Worm (Caenorhabditis elegans) whole organism, midembryonic: Measurements from ENCODE around the gene T05H4.11.

Experiments used
- T22C8.4 ChIP-seq: fragments of 200-800 bp; sonication (Bioruptor generic); IDR thresholded peaks from 2 replicates; pipeline ENCODE4 v1.3.6; 2022; ENCODE audit warnings: missing genetic modification characterization, missing compliant biosample characterization
- cog-1 ChIP-seq: sonication (generic microtip); optimal IDR thresholded peaks from 2 replicates; lab custom pipeline; 2016; ENCODE audit warnings: missing genetic modification characterization, missing compliant biosample characterization
- flt-1 ChIP-seq: fragments of 200-800 bp; sonication (Bioruptor generic); IDR thresholded peaks from 2 replicates; pipeline ENCODE4 v1.3.6; 2022; ENCODE audit warnings: missing genetic modification characterization, missing compliant biosample characterization
- klf-2 ChIP-seq: fragments of 200-800 bp; sonication (Bioruptor generic); conservative IDR thresholded peaks from 2 replicates; pipeline ENCODE4 v1.3.6; 2022; ENCODE audit warnings: missing genetic modification reagents, missing genetic modification characterization, missing compliant biosample characterization
- med-1 ChIP-seq: sonication (generic microtip); optimal IDR thresholded peaks from 2 replicates; lab custom pipeline; 2017; ENCODE audit warnings: missing genetic modification characterization, mild to moderate bottlenecking, missing compliant biosample characterization, antibody characterized with exemption, missing genetic modification reagents; ENCODE audit not compliant: insufficient read depth
- ref-1 ChIP-seq: fragments of 200-800 bp; sonication (Bioruptor generic); conservative IDR thresholded peaks from 2 replicates; pipeline ENCODE4 v1.3.6; 2022; ENCODE audit warnings: missing genetic modification reagents, missing genetic modification characterization, missing compliant biosample characterization
- tab-1 ChIP-seq: fragments of 200-800 bp; sonication (Bioruptor generic); IDR thresholded peaks from 2 replicates; pipeline ENCODE4 v1.3.6; 2022; ENCODE audit warnings: missing genetic modification characterization, missing compliant biosample characterization
- ztf-23 ChIP-seq: fragments of 200-800 bp; sonication (Bioruptor generic); IDR thresholded peaks from 2 replicates; pipeline ENCODE4 v1.3.6; 2022; ENCODE audit warnings: missing genetic modification reagents, missing genetic modification characterization, missing compliant biosample characterization
- ztf-29 ChIP-seq: fragments of 200-800 bp; sonication (Bioruptor generic); IDR thresholded peaks from 2 replicates; pipeline ENCODE4 v1.3.6; 2022; ENCODE audit warnings: missing genetic modification reagents, missing genetic modification characterization, missing compliant biosample characterization

Gene T05H4.11

DNA sequence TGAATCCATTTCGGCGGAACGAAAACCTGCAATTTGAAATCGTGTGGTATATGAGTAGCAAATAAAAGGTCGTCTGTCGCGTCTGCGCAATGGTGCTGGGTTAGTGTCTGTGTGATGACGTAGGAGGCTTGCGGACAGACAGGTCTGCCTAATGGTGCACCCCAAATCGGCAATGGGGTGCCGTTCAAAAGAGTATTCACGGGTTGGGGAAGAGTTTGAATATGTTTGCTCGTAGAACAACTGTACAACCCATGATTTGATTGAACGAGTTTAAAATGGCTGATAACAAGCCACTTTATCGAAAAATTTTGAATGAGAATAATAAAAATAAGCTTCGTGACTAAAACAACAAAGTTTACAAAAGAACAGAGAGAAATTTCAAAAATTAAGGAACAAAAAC is at the start of gene T05H4.11:
TSS of gene T05H4.11 (minus strand) at position 335 of the 400 bp plus-strand sequence.
- TF ChIP-seq flt-1 = 0 out of 2 replicates have a peak, but pooled peaks have one; percentile 31
- TF ChIP-seq ztf-23 = no peak

DNA sequence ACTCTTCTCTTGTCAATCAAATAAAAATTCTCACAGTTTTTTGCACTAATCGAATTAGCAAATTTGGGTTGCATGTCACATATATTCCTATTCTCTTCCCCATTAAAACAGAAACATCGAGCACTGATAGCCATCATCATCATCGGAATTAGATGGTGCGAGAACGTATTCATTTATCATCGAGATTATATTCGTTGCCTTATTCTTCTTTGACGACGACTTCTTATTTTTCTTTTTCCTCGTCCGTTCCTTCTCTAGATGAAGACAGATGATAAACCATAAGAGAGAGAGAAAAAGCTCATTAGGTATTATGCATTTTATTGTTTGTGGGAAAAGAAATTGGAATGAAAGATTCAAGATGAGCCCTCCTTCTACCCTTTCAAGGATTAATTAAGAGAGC is 45.1 kb upstream of the T05H4.11 start:
- TF ChIP-seq klf-2 (GFP tag; lab: Robert Waterston, UW) (no peak), T22C8.4 (GFP tag; lab: Robert Waterston, UW) (no peak), ztf-23 (no peak), tab-1 (no peak), cog-1 (tag; lab: Kevin White, UChicago) (no peak), flt-1 (no peak), med-1 (GFP tag; lab: Kevin White, UChicago) (no peak), ztf-29 (GFP tag; lab: Robert Waterston, UW) (no peak), ref-1 (no peak)

DNA sequence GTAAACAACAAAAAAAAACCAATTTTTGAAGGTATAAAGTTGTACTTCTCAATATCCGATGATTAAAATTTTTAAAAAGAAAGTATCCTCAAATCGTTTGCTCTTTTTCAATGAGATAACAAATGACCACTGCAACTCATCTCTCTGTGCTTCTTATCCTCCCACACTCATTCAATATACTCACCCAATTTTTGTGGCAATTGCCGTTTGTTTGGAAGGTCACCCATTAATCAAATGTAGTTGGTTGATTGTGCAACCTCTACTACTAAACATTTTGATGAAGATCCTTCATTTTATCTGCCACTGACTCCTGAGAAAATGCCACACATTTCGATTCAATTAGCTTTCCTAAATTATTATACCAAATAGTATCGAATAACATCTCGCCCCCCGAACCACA is 41.6 kb upstream of the T05H4.11 start:
- TF ChIP-seq cog-1 (tag; lab: Kevin White, UChicago) (no peak), ztf-23 (no peak), T22C8.4 (GFP tag; lab: Robert Waterston, UW) (no peak), med-1 (GFP tag; lab: Kevin White, UChicago) (no peak), ref-1 (no peak), tab-1 (no peak), ztf-29 (GFP tag; lab: Robert Waterston, UW) (no peak), flt-1 (no peak), klf-2 (GFP tag; lab: Robert Waterston, UW) (no peak)

DNA sequence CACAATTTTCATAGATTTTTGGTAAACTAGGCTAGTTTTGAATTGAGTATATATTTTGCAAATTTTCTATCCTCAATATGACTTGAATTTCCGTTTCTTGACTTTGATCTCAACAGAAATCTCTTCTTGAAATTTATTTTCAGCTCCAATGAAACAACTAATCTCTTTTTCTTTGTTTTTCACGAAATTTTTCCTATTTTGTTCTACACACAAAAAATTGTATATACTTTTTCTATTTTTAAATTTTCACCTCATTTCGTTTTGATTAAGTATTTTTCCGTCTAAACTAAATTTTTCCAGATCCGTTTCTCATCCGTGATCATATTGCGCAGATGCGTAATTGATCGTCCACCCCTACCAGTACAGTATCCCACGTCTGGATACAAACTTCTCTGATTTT is 38.7 kb upstream of the T05H4.11 start, which contains the start of gene unc-83:
TSS of gene unc-83 (plus strand) at position 301 of the 400 bp plus-strand sequence.
- TF ChIP-seq med-1 (GFP tag; lab: Kevin White, UChicago) (no peak), T22C8.4 (GFP tag; lab: Robert Waterston, UW) (no peak), cog-1 (tag; lab: Kevin White, UChicago) (no peak), ztf-29 (GFP tag; lab: Robert Waterston, UW) (no peak), flt-1 (no peak), tab-1 (no peak), ref-1 (no peak), ztf-23 (no peak), klf-2 (GFP tag; lab: Robert Waterston, UW) (no peak)

DNA sequence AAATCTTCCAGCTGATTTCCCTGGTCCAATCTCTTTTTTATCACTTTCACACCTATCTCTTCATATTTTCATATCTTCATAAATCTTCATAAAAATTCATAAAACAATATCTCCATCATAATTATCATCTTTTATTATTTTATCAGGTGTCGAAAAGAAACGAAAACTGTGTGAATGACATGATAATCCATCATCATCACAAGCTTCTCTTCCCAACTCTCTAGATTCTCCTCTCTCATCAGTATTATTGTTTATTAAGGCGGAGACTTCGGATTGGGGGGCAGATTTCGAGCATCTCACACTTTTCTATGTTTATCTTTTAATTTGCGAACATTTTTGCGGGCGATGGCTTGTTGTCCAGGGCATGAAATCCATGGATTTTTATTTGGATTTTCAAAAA is 38.2 kb upstream of the T05H4.11 start:
- no peak for TF ChIP-seq flt-1
- TF ChIP-seq ztf-23 = no peak
- TF ChIP-seq klf-2 (GFP tag; lab: Robert Waterston, UW) = no peak
- TF ChIP-seq T22C8.4 (GFP tag; lab: Robert Waterston, UW) = no peak
- no peak for TF ChIP-seq cog-1 (tag; lab: Kevin White, UChicago)
- no peak for TF ChIP-seq ztf-29 (GFP tag; lab: Robert Waterston, UW)
- TF ChIP-seq tab-1 = no peak
- no peak for TF ChIP-seq ref-1
- no peak for TF ChIP-seq med-1 (GFP tag; lab: Kevin White, UChicago)

DNA sequence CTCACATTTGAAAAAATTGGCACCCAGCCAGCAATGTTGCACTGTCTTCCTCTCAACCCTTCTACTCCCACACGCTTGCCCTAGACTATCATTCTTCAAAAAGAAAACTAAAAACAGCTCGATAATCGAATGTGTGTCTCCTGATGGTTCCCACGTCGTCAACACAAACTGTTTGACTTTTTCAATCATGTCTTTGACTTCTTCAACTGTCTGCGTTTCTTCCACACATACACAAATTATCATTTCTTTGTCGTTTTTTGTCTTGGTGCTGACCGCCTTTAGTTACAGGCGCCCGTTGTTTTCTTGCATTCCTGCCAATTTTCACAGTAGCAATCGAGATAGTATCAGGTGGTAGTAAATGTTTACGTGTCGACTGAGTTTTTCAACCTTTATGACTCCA is 36.5 kb upstream of the T05H4.11 start:
- TF ChIP-seq ztf-23 = no peak
- no peak for TF ChIP-seq ref-1
- TF ChIP-seq flt-1 = no peak
- TF ChIP-seq klf-2 (GFP tag; lab: Robert Waterston, UW) = no peak
- TF ChIP-seq cog-1 (tag; lab: Kevin White, UChicago) = no peak
- TF ChIP-seq T22C8.4 (GFP tag; lab: Robert Waterston, UW) = no peak
- no peak for TF ChIP-seq med-1 (GFP tag; lab: Kevin White, UChicago)
- no peak for TF ChIP-seq tab-1
- TF ChIP-seq ztf-29 (GFP tag; lab: Robert Waterston, UW) = no peak

DNA sequence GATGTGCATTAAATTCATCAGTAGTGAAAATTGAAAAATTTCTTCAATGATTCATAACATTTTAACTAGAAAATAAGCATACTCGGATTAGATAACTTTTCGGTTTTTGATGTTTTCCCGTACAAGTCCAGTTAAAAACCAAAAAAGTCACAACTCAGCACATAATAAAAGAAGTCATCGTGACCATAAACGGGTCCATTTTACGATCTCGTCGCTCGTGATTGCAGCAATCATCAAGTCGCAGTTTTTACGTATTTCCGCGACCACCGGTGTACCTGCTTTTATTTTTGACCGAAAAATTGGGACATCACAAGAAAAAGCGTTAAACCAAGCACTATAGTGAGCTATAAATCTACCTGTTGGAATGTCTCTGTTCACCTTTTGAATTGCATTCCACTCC is 35.2 kb upstream of the T05H4.11 start:
- TF ChIP-seq ztf-23 (no peak), flt-1 (no peak), ztf-29 (GFP tag; lab: Robert Waterston, UW) (no peak), med-1 (GFP tag; lab: Kevin White, UChicago) (no peak), cog-1 (tag; lab: Kevin White, UChicago) (no peak), klf-2 (GFP tag; lab: Robert Waterston, UW) (no peak), ref-1 (no peak), tab-1 (no peak), T22C8.4 (GFP tag; lab: Robert Waterston, UW) (no peak)

DNA sequence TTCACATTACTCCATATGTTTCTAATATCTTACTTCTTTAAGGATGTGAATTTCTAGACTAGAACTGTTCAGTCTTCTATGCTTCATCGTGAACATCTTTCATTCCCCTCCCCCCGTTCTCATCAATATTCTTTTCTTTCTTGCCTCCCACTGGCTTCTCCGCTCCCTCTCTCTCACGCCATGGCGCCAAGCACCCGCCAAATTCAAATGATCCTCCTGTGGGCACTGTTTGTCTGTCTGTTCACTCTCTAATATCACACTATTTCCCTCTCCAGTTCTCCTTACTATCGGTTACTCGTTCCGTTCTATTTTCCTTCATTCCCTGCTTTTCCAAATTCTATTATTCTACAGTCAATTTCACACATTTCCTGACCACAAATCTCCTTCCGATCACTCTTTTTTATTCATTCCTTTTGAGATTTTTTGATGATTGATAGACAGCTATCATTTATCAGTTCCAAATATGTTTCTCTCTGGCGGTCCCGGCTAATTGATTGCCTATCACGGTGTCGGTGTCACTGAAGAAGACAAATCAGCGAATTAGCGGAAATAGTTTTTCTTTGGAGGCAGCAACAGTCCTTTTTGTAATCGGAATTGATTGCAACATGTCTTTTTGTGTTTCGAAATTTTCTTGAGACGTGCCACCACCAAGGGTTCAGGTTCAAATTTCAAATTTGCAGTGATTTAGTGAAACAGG is 32.4 kb upstream of the T05H4.11 start:
- no peak for TF ChIP-seq tab-1
- TF ChIP-seq ztf-23 = no peak
- no peak for TF ChIP-seq klf-2 (GFP tag; lab: Robert Waterston, UW)
- TF ChIP-seq cog-1 (tag; lab: Kevin White, UChicago) = no peak

DNA sequence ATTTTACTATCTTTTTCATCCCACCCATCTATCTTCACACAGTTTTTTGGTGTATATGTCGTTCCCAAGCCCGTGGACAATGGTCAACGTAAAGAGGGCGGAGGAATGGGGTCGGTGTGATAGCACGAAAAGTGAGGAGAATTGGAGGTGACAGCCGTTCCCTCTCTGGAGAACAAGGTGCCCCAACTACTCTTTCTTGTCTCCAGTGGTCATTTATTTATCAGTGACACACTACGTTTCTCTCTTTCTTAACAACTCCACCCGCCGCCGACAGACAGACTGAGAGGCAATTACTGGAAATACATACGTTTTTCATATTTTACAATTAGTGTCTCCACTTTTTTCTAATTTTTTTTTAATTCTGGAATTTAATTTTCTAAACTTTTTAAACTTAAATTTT is 30.8 kb upstream of the T05H4.11 start:
- no peak for TF ChIP-seq ztf-29 (GFP tag; lab: Robert Waterston, UW)
- TF ChIP-seq med-1 (GFP tag; lab: Kevin White, UChicago) = no peak
- TF ChIP-seq ztf-23 = no peak
- no peak for TF ChIP-seq cog-1 (tag; lab: Kevin White, UChicago)
- TF ChIP-seq tab-1 = no peak
- TF ChIP-seq klf-2 (GFP tag; lab: Robert Waterston, UW) = no peak
- TF ChIP-seq flt-1 = no peak
- no peak for TF ChIP-seq ref-1
- no peak for TF ChIP-seq T22C8.4 (GFP tag; lab: Robert Waterston, UW)

DNA sequence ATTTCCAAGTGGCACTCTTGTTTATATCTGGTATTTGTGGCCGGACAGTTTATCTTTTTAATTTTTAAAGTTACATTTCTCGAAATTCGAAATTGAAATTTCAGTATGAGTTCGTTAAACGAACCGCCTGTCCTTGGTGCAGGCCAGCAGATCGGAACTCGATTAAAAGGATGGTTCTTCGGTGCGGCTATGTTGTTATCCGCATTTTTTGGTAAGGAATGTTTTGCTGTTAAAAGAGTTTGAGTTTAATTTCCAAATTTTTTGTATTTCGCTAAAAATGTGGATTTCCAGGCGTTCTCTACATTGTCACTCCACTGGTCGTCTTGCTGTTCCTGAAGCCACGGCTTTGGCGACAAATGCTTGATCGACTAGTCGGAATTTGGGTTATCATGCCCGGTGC is 27.1 kb upstream of the T05H4.11 start, which contains the start of gene acl-9:
TSS of gene acl-9 (plus strand) at position 105 of the 400 bp plus-strand sequence.
- TF ChIP-seq tab-1 (no peak), ztf-29 (GFP tag; lab: Robert Waterston, UW) (no peak), T22C8.4 (GFP tag; lab: Robert Waterston, UW) (no peak), klf-2 (GFP tag; lab: Robert Waterston, UW) (no peak), flt-1 (no peak), cog-1 (tag; lab: Kevin White, UChicago) (no peak), med-1 (GFP tag; lab: Kevin White, UChicago) (no peak), ztf-23 (no peak), ref-1 (no peak)
